Worm (Caenorhabditis elegans): ENCODE data around the gene clec-254.
A peak's percentile ranks its signal among the peaks of the same experiment; 100 is the strongest.

Gene clec-254

ce11 chrV:18725858-18726257 is 28.4 kb downstream of the clec-254 start:
- TF ChIP-seq lin-15B (tag; optimal IDR thresholded peaks at IDR 0.05) (no peak), zag-1 (tag; optimal IDR thresholded peaks at IDR 0.05) (no peak), mml-1 (tag; optimal IDR thresholded peaks at IDR 0.05) (no peak), tbx-2 (tag; optimal IDR thresholded peaks at IDR 0.05) (no peak), aly-2 (tag; optimal IDR thresholded peaks at IDR 0.05) (no peak), skn-1 (tag; optimal IDR thresholded peaks at IDR 0.05) (no peak), nhr-237 (tag; optimal IDR thresholded peaks at IDR 0.05) (no peak), elt-2 (tag; optimal IDR thresholded peaks at IDR 0.05) (no peak), unc-62 (GFP tag; optimal IDR thresholded peaks at IDR 0.05) (no peak), sea-2 (GFP tag; optimal IDR thresholded peaks at IDR 0.05) (no peak), nhr-76 (tag; optimal IDR thresholded peaks at IDR 0.05) (no peak), R02D3.7 (tag; optimal IDR thresholded peaks at IDR 0.05) (no peak), daf-12 (tag; optimal IDR thresholded peaks at IDR 0.05) (no peak), ztf-11 (tag; optimal IDR thresholded peaks at IDR 0.05) (no peak)

ce11 chrV:18724076-18724475 is 30.2 kb downstream of the clec-254 start:
- no peak for TF ChIP-seq unc-62 (GFP tag; optimal IDR thresholded peaks at IDR 0.05)
- TF ChIP-seq fkh-10 (GFP tag; optimal IDR thresholded peaks at IDR 0.05) = no peak
- TF ChIP-seq nhr-25 (tag; optimal IDR thresholded peaks at IDR 0.05) = no peak
- no peak for TF ChIP-seq zag-1 (tag; optimal IDR thresholded peaks at IDR 0.05)
- no peak for TF ChIP-seq ceh-16 (tag; optimal IDR thresholded peaks at IDR 0.05)
- no peak for TF ChIP-seq daf-12 (tag; optimal IDR thresholded peaks at IDR 0.05)
- no peak for TF ChIP-seq hmg-11 (tag; optimal IDR thresholded peaks at IDR 0.05)
- TF ChIP-seq ceh-9 (tag; optimal IDR thresholded peaks at IDR 0.05) = no peak
- no peak for TF ChIP-seq nhr-77 (tag; optimal IDR thresholded peaks at IDR 0.05)
- no peak for TF ChIP-seq skn-1 (tag; optimal IDR thresholded peaks at IDR 0.05)
- TF ChIP-seq unc-39 (tag; optimal IDR thresholded peaks at IDR 0.05) = no peak
- no peak for TF ChIP-seq nhr-67 (tag; optimal IDR thresholded peaks at IDR 0.05)
- TF ChIP-seq eor-1 (tag; optimal IDR thresholded peaks at IDR 0.05) = no peak
- TF ChIP-seq nfya-1 (tag; optimal IDR thresholded peaks at IDR 0.05; ENCODE audit: insufficient read depth) = no peak
- no peak for TF ChIP-seq elt-1 (tag; optimal IDR thresholded peaks at IDR 0.05)
- no peak for TF ChIP-seq nhr-23 (tag; optimal IDR thresholded peaks at IDR 0.05)

ce11 chrV:18723604-18724003 is 30.6 kb downstream of the clec-254 start:
- TF ChIP-seq nfya-1 (tag; optimal IDR thresholded peaks at IDR 0.05; ENCODE audit: insufficient read depth) (peak; percentile 91), nhr-11 (tag; optimal IDR thresholded peaks at IDR 0.05) (no peak), sea-2 (GFP tag; optimal IDR thresholded peaks at IDR 0.05) (no peak), ceh-28 (tag; optimal IDR thresholded peaks at IDR 0.05) (peak; percentile 98), nhr-43 (tag; optimal IDR thresholded peaks at IDR 0.05; ENCODE audit: poor library complexity, severe bottlenecking) (no peak), nhr-76 (tag; optimal IDR thresholded peaks at IDR 0.05) (no peak), mml-1 (tag; optimal IDR thresholded peaks at IDR 0.05) (no peak), nhr-28 (tag; optimal IDR thresholded peaks at IDR 0.05) (no peak), pha-4 (tag; optimal IDR thresholded peaks at IDR 0.05) (peak; percentile 98), mdl-1 (tag; optimal IDR thresholded peaks at IDR 0.05) (no peak), snpc-4 (tag; optimal IDR thresholded peaks at IDR 0.05) (peak; percentile 81), hmg-11 (tag; optimal IDR thresholded peaks at IDR 0.05) (peak; percentile 94), nhr-25 (tag; optimal IDR thresholded peaks at IDR 0.05) (peak; percentile 12), daf-12 (tag; optimal IDR thresholded peaks at IDR 0.05) (no peak), nhr-77 (tag; optimal IDR thresholded peaks at IDR 0.05) (no peak), egl-5 (tag; optimal IDR thresholded peaks at IDR 0.05) (peak; percentile 98), elt-2 (tag; optimal IDR thresholded peaks at IDR 0.05) (peak; percentile 66), fkh-2 (tag; optimal IDR thresholded peaks at IDR 0.05) (peak; percentile 57), lsy-12 (tag; optimal IDR thresholded peaks at IDR 0.05) (no peak), unc-39 (tag; optimal IDR thresholded peaks at IDR 0.05) (no peak), ztf-11 (tag; optimal IDR thresholded peaks at IDR 0.05) (no peak), fkh-10 (GFP tag; optimal IDR thresholded peaks at IDR 0.05) (peak; percentile 55), fos-1 (tag; optimal IDR thresholded peaks at IDR 0.05) (no peak), ceh-82 (tag; optimal IDR thresholded peaks at IDR 0.05) (peak; percentile 79), ztf-4 (tag; optimal IDR thresholded peaks at IDR 0.05) (no peak), unc-62 (GFP tag; optimal IDR thresholded peaks at IDR 0.05) (no peak), pqm-1 (tag; optimal IDR thresholded peaks at IDR 0.05) (peak; percentile 79), elt-3 (tag; optimal IDR thresholded peaks at IDR 0.05) (no peak), eor-1 (tag; optimal IDR thresholded peaks at IDR 0.05) (no peak), ceh-16 (tag; optimal IDR thresholded peaks at IDR 0.05) (no peak), nhr-237 (tag; optimal IDR thresholded peaks at IDR 0.05) (no peak), skn-1 (tag; optimal IDR thresholded peaks at IDR 0.05) (peak; percentile 55), jun-1 (tag; optimal IDR thresholded peaks at IDR 0.05) (peak; percentile 63), zag-1 (tag; optimal IDR thresholded peaks at IDR 0.05) (no peak), nhr-67 (tag; optimal IDR thresholded peaks at IDR 0.05) (no peak), aly-2 (tag; optimal IDR thresholded peaks at IDR 0.05) (no peak), lin-39 (tag; optimal IDR thresholded peaks at IDR 0.05) (peak; percentile 59), lin-15B (tag; optimal IDR thresholded peaks at IDR 0.05) (peak; percentile 54), nhr-23 (tag; optimal IDR thresholded peaks at IDR 0.05) (peak; percentile 86), tbx-2 (tag; optimal IDR thresholded peaks at IDR 0.05) (no peak), ZK546.5 (tag; optimal IDR thresholded peaks at IDR 0.05) (no peak), ceh-9 (tag; optimal IDR thresholded peaks at IDR 0.05) (peak; percentile 13), elt-1 (tag; optimal IDR thresholded peaks at IDR 0.05) (no peak), nhr-12 (tag; optimal IDR thresholded peaks at IDR 0.05) (no peak), egl-27 (tag; optimal IDR thresholded peaks at IDR 0.05) (no peak), R02D3.7 (tag; optimal IDR thresholded peaks at IDR 0.05) (peak; percentile 72)

Measured in whole organism, L3 larva.